Fruit fly (Drosophila melanogaster): Measurements from ENCODE around the gene CG13877.

Gene CG13877

dm6 chr3L:224004-224951 is 6.4 kb downstream of the CG13877 start:
- no peak for TF ChIP-seq CG5204 (GFP tag; optimal IDR thresholded peaks at IDR 0.05)
- peak; percentile 55 for TF ChIP-seq CG1620 (GFP tag; optimal IDR thresholded peaks at IDR 0.05)
- TF ChIP-seq tj (GFP tag; optimal IDR thresholded peaks at IDR 0.05): peak; percentile 16
- TF ChIP-seq Mnt (GFP tag; optimal IDR thresholded peaks at IDR 0.05): peak; percentile 44
- peak; percentile 21 for TF ChIP-seq cic (GFP tag; optimal IDR thresholded peaks at IDR 0.05)
- TF ChIP-seq CG14711 (tag; optimal IDR thresholded peaks at IDR 0.05): no peak
- TF ChIP-seq bab1 (GFP tag; optimal IDR thresholded peaks at IDR 0.05): no peak
- peak; percentile 25 for TF ChIP-seq CG11617 (GFP tag; optimal IDR thresholded peaks at IDR 0.05)
- peak; percentile 12 for TF ChIP-seq CG12768 (GFP tag; optimal IDR thresholded peaks at IDR 0.05)
- TF ChIP-seq ovo (GFP tag; optimal IDR thresholded peaks at IDR 0.05): peak; percentile 95
- TF ChIP-seq CG7045 (GFP tag; optimal IDR thresholded peaks at IDR 0.05): peak; percentile 6

dm6 chr3L:225120-225519 is 7.3 kb downstream of the CG13877 start:
- TF ChIP-seq bab1 (GFP tag; optimal IDR thresholded peaks at IDR 0.05) (no peak), kay (GFP tag; ENCODE audit: borderline replicate concordance) (peak; percentile 99), toe (GFP tag; optimal IDR thresholded peaks at IDR 0.05) (no peak), CG5204 (GFP tag; optimal IDR thresholded peaks at IDR 0.05) (no peak), CG7101 (tag; optimal IDR thresholded peaks at IDR 0.05) (no peak), CG14711 (tag; optimal IDR thresholded peaks at IDR 0.05) (no peak), pad (GFP tag; optimal IDR thresholded peaks at IDR 0.05) (no peak), cic (GFP tag; optimal IDR thresholded peaks at IDR 0.05) (peak; percentile 33), CG33017 (tag; optimal IDR thresholded peaks at IDR 0.05) (no peak), CG12768 (GFP tag; optimal IDR thresholded peaks at IDR 0.05) (no peak), cnc (optimal IDR thresholded peaks at IDR 0.05) (no peak), CG7045 (GFP tag; optimal IDR thresholded peaks at IDR 0.05) (no peak), Mnt (GFP tag; optimal IDR thresholded peaks at IDR 0.05) (peak; percentile 33), Crg-1 (GFP tag; optimal IDR thresholded peaks at IDR 0.05) (no peak), ovo (GFP tag; optimal IDR thresholded peaks at IDR 0.05) (no peak), CG1620 (GFP tag; optimal IDR thresholded peaks at IDR 0.05) (no peak), Hr96 (GFP tag; optimal IDR thresholded peaks at IDR 0.05) (no peak), Clk (GFP tag; optimal IDR thresholded peaks at IDR 0.05) (no peak), CG11617 (GFP tag; optimal IDR thresholded peaks at IDR 0.05) (no peak), tj (GFP tag; optimal IDR thresholded peaks at IDR 0.05) (no peak)

DNA sequence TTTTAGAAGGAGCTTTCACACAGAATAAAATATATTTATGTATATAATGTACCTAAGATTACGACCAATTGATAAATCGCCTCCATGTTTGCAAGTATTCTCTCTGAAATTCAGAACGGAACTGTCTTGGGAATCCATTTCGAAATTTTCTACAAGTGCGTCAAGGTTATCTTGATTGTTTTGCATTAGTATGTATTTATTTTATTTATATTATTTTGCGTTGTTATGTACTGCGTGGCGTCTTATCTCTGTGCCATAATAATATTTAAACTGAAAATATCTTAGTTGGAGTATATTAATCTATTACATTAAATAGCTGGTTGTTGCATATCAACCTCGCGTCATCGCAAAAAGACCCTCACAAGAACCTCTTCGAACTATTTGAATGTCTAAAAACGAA is 13.6 kb downstream of the CG13877 start, which contains the start of gene CG42846:
Gene CG42846 (minus strand): TSS at position 101 of the 400 bp plus-strand sequence.
- TF ChIP-seq CG33017 (tag; optimal IDR thresholded peaks at IDR 0.05): no peak
- TF ChIP-seq CG12768 (GFP tag; optimal IDR thresholded peaks at IDR 0.05): no peak

dm6 chr3L:232267-232666 is 14.4 kb downstream of the CG13877 start, which contains the start of gene CG34454:
Gene CG34454 (minus strand): TSS chr3L:232350.
- no peak for TF ChIP-seq CG5204 (GFP tag; optimal IDR thresholded peaks at IDR 0.05)
- no peak for TF ChIP-seq Mnt (GFP tag; optimal IDR thresholded peaks at IDR 0.05)
- TF ChIP-seq kay (GFP tag; ENCODE audit: borderline replicate concordance): no peak
- TF ChIP-seq tj (GFP tag; optimal IDR thresholded peaks at IDR 0.05): no peak
- no peak for TF ChIP-seq CG12768 (GFP tag; optimal IDR thresholded peaks at IDR 0.05)
- TF ChIP-seq Hr96 (GFP tag; optimal IDR thresholded peaks at IDR 0.05): no peak
- no peak for TF ChIP-seq CG11617 (GFP tag; optimal IDR thresholded peaks at IDR 0.05)
- no peak for TF ChIP-seq bab1 (GFP tag; optimal IDR thresholded peaks at IDR 0.05)
- no peak for TF ChIP-seq CG7101 (tag; optimal IDR thresholded peaks at IDR 0.05)
- no peak for TF ChIP-seq Crg-1 (GFP tag; optimal IDR thresholded peaks at IDR 0.05)
- TF ChIP-seq ovo (GFP tag; optimal IDR thresholded peaks at IDR 0.05): no peak
- TF ChIP-seq pad (GFP tag; optimal IDR thresholded peaks at IDR 0.05): no peak
- no peak for TF ChIP-seq cic (GFP tag; optimal IDR thresholded peaks at IDR 0.05)
- TF ChIP-seq CG33017 (tag; optimal IDR thresholded peaks at IDR 0.05): no peak
- TF ChIP-seq Clk (GFP tag; optimal IDR thresholded peaks at IDR 0.05): no peak
- TF ChIP-seq cnc (optimal IDR thresholded peaks at IDR 0.05): no peak
- TF ChIP-seq CG1620 (GFP tag; optimal IDR thresholded peaks at IDR 0.05): no peak
- no peak for TF ChIP-seq CG7045 (GFP tag; optimal IDR thresholded peaks at IDR 0.05)
- TF ChIP-seq CG14711 (tag; optimal IDR thresholded peaks at IDR 0.05): no peak
- no peak for TF ChIP-seq toe (GFP tag; optimal IDR thresholded peaks at IDR 0.05)

DNA sequence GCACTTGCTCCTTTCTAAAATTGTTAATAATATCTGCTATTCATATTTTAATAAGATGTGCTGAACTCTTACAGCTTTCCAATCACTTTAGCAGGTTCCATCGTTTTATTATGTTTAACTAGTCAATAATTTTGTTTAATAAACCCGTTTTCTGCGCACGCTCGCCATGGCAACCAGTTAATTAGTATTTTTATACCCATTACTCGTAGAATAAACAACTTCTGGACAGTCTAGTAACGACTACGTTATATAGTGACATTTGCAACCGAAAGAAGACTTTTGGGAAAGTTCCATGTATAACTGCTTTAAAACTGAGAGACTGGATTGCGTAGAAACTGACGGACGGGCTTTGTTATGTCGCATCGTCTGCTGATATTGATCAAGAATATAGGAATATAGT is 15.4 kb downstream of the CG13877 start, which contains the start of gene CG34453:
Gene CG34453 (minus strand): TSS at position 101 of the 400 bp plus-strand sequence.
- TF ChIP-seq tj (GFP tag; optimal IDR thresholded peaks at IDR 0.05) (no peak), CG33017 (tag; optimal IDR thresholded peaks at IDR 0.05) (no peak), toe (GFP tag; optimal IDR thresholded peaks at IDR 0.05) (no peak), Clk (GFP tag; optimal IDR thresholded peaks at IDR 0.05) (no peak), ovo (GFP tag; optimal IDR thresholded peaks at IDR 0.05) (no peak), CG11617 (GFP tag; optimal IDR thresholded peaks at IDR 0.05) (no peak), CG14711 (tag; optimal IDR thresholded peaks at IDR 0.05) (no peak), CG7045 (GFP tag; optimal IDR thresholded peaks at IDR 0.05) (no peak), kay (GFP tag; ENCODE audit: borderline replicate concordance) (no peak), Mnt (GFP tag; optimal IDR thresholded peaks at IDR 0.05) (no peak), pad (GFP tag; optimal IDR thresholded peaks at IDR 0.05) (no peak), cnc (optimal IDR thresholded peaks at IDR 0.05) (no peak), bab1 (GFP tag; optimal IDR thresholded peaks at IDR 0.05) (no peak), CG7101 (tag; optimal IDR thresholded peaks at IDR 0.05) (no peak), CG5204 (GFP tag; optimal IDR thresholded peaks at IDR 0.05) (no peak), Hr96 (GFP tag; optimal IDR thresholded peaks at IDR 0.05) (no peak), CG12768 (GFP tag; optimal IDR thresholded peaks at IDR 0.05) (no peak), Crg-1 (GFP tag; optimal IDR thresholded peaks at IDR 0.05) (no peak)

Data from whole organism, adult.